Worm (Caenorhabditis elegans) whole organism, early embryonic: ENCODE results near the gene chd-3.

ENCODE experiments used
- F13C5.2 ChIP-seq: sonication (generic microtip); optimal IDR thresholded peaks from 2 replicates; lab custom pipeline; 2017; ENCODE audit warnings: mild to moderate bottlenecking, missing genetic modification characterization, inconsistent platforms, missing compliant biosample characterization
- aly-1 ChIP-seq: sonication (generic microtip); optimal IDR thresholded peaks from 2 replicates; lab custom pipeline; 2016; ENCODE audit warnings: missing genetic modification characterization, missing compliant biosample characterization
- ama-1 ChIP-seq: fragments of 150-350 bp; optimal IDR thresholded peaks from 2 replicates; lab custom pipeline; 2014
- hmbx-1 ChIP-seq: sonication (generic microtip); optimal IDR thresholded peaks from 2 replicates; lab custom pipeline; 2016; ENCODE audit warnings: mild to moderate bottlenecking, missing genetic modification characterization, missing compliant biosample characterization
- hmg-4 ChIP-seq: fragments of 200-800 bp; sonication (Bioruptor generic); optimal IDR thresholded peaks from 2 replicates; lab custom pipeline; 2018; ENCODE audit warnings: mild to moderate bottlenecking, missing genetic modification characterization, missing compliant biosample characterization
- pes-1 ChIP-seq: fragments of 200-800 bp; sonication (Bioruptor generic); IDR thresholded peaks from 2 replicates; pipeline ENCODE4 v1.3.6; 2022; ENCODE audit warnings: missing genetic modification reagents, missing genetic modification characterization, missing compliant biosample characterization
- scrt-1 ChIP-seq: fragments of 200-800 bp; sonication (Bioruptor generic); IDR thresholded peaks from 2 replicates; pipeline ENCODE4 v1.3.6; 2022; ENCODE audit warnings: missing genetic modification characterization, missing compliant biosample characterization
- sea-1 ChIP-seq: fragments of 200-800 bp; sonication (Bioruptor generic); conservative IDR thresholded peaks from 2 replicates; pipeline ENCODE4 v1.3.6; 2022; ENCODE audit warnings: missing genetic modification characterization, missing compliant biosample characterization
- tbx-11 ChIP-seq: fragments of 200-800 bp; sonication (Bioruptor generic); IDR thresholded peaks from 2 replicates; pipeline ENCODE4 v1.3.6; 2022; ENCODE audit warnings: missing genetic modification characterization, missing compliant biosample characterization

- TF ChIP-seq ama-1 (lab: Kevin White, UChicago): peak; percentile 49
- TF ChIP-seq aly-1: no peak
- TF ChIP-seq sea-1 (GFP tag; lab: Robert Waterston, UW): no peak
- no peak for TF ChIP-seq tbx-11 (GFP tag; lab: Robert Waterston, UW)
- TF ChIP-seq F13C5.2 (tag; lab: Kevin White, UChicago): no peak
- no peak for TF ChIP-seq hmg-4 (GFP tag; lab: Kevin White, UChicago)
- TF ChIP-seq pes-1: no peak
- no peak for TF ChIP-seq scrt-1 (GFP tag; lab: Robert Waterston, UW)
- TF ChIP-seq hmbx-1 (tag; lab: Kevin White, UChicago): no peak
Measured at ce11 chrX:12846043-12846442, 6.4 kb downstream of the chd-3 start, which contains the start of gene C52G5.3.
